Worm (Caenorhabditis elegans) whole organism, L4/young adult: ENCODE measurements around the gene clec-56.

Experiments used
- W03F9.2 ChIP-seq: fragments of 150-350 bp; optimal IDR thresholded peaks from 2 replicates; lab custom pipeline; 2014; ENCODE audit warnings: missing biosample characterization, missing genetic modification characterization
- dao-5 ChIP-seq: sonication (generic microtip); optimal IDR thresholded peaks from 2 replicates; lab custom pipeline; 2016; ENCODE audit warnings: missing genotype, missing genetic modification characterization, moderate library complexity, missing compliant biosample characterization
- him-1 ChIP-seq: sonication (generic microtip); optimal IDR thresholded peaks from 2 replicates; lab custom pipeline; 2016; ENCODE audit warnings: missing genotype, missing genetic modification reagents, missing genetic modification characterization, missing compliant biosample characterization

Gene clec-56

DNA sequence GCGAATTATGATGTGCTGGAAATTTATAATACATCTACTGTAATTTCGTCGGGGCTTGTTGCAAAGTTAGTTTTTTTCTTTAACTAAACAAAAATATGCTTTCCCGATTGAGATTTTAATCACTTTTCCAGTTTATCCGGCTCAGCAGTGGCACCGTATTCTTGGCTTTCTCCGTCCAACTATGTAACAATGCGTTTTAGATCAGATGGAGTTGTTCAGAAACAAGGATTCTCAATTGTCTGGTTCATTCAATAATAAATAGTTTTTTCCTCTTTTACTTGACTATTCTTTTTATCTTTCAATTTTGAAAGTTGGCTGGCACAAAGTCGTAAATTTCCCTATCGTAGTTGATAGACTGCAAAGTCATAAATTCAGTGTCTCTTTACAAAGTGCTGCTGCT, at the start of gene clec-56:
Gene clec-56 (plus strand): TSS at position 301 of the 400 bp plus-strand sequence.
- TF ChIP-seq W03F9.2 (no peak), dao-5 (tag; lab: Kevin White, UChicago) (no peak), him-1 (tag; lab: Kevin White, UChicago) (no peak)

- TF ChIP-seq him-1 (tag; lab: Kevin White, UChicago) (no peak), dao-5 (tag; lab: Kevin White, UChicago) (no peak), W03F9.2 (no peak)
These were observed 49.2 kb upstream of the clec-56 start, which contains the start of gene rrsr-1 for ce11 chrV:14424958-14425492. Gene rrsr-1, minus strand, starts transcription at chrV:14425008.

- no peak for TF ChIP-seq dao-5 (tag; lab: Kevin White, UChicago)
- no peak for TF ChIP-seq him-1 (tag; lab: Kevin White, UChicago)
These were observed 48.2 kb upstream of the clec-56 start for ce11 chrV:14426013-14426412.

- TF ChIP-seq him-1 (tag; lab: Kevin White, UChicago) (no peak), W03F9.2 (no peak), dao-5 (tag; lab: Kevin White, UChicago) (no peak)
These were observed 47.0 kb upstream of the clec-56 start for ce11 chrV:14427069-14427825.

- TF ChIP-seq him-1 (tag; lab: Kevin White, UChicago) (no peak), W03F9.2 (no peak), dao-5 (tag; lab: Kevin White, UChicago) (no peak)
These were observed 45.3 kb upstream of the clec-56 start, which contains the start of gene F23B12.1 for ce11 chrV:14428865-14429264. Gene F23B12.1, plus strand, starts transcription at chrV:14429165.

DNA sequence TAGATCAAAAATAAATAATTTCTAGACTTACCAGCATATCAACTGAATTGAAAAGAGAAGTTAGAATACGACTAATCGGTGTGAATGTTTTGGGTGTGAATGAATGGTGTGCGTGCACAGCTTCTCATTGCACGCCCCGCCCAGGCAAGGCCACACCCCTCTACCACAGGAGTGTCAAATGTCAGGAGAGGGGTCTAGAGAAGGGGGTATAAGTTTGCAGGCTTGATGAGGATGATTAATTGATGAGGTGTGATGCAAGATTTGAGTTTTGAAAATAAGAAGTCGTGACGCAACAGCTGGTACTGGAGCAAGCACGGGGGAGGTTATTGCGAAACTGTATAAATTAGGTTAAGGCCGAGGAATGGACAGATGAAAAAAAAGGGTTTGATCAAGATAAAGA, 41.9 kb upstream of the clec-56 start, which contains the start of gene egl-1:
Gene egl-1 (minus strand): TSS at position 101 of the 400 bp plus-strand sequence.
- TF ChIP-seq W03F9.2 (no peak), dao-5 (tag; lab: Kevin White, UChicago) (no peak)

DNA sequence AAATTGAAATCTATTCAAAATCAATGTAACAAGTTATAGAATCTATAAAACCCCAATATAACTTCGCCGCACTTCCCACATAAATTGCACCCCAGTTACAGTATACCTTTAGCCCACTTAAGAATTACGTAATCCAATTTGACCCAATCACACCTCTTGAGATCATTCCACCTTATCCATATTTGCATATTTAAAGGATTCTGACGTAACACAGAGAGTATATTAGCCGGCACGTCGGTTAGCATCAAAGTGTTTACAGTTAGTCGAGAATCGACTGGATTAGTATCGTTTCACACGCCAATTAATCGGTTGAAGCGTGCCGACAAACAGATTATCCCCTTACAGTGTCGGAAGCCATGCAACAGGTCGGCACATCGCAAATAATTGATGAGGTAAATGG, 40.6 kb upstream of the clec-56 start:
- TF ChIP-seq dao-5 (tag; lab: Kevin White, UChicago) (no peak), him-1 (tag; lab: Kevin White, UChicago) (no peak), W03F9.2 (no peak)

- TF ChIP-seq W03F9.2 (no peak), him-1 (tag; lab: Kevin White, UChicago) (no peak), dao-5 (tag; lab: Kevin White, UChicago) (no peak)
These were observed 38.0 kb upstream of the clec-56 start for ce11 chrV:14436195-14436594.

- TF ChIP-seq dao-5 (tag; lab: Kevin White, UChicago) (no peak), W03F9.2 (no peak), him-1 (tag; lab: Kevin White, UChicago) (no peak)
These were observed 36.8 kb upstream of the clec-56 start for ce11 chrV:14437355-14437754.

DNA sequence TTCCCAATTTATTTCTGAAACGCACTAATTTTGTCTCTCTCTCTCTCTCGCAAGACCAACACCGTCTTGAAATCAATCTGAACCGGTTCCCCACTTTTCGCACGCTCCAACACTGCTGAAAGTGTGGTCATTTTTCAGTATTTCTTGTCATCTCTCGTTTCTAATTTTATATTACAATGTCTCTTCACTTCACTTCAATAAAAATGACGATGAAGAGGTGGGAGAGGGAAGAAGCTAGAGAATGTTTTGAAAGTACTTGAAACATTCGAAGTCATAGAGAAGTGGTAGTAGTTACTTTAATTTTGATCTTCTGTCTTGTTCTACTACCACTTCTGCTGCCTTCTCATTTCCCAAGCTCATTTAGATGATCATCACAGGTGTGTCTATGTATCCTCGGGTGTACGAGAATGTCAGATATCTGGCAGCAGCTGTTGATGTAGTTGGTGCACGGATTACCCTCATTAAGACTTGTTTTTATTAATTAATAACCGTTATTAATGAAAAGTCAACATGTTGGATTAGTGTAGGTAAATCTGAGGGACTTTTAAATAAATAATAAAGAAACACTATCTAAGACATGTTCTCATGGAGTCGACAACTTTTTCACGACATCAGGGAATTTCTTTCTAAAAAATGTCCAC, 36.0 kb upstream of the clec-56 start:
- TF ChIP-seq him-1 (tag; lab: Kevin White, UChicago) = no peak
- no peak for TF ChIP-seq dao-5 (tag; lab: Kevin White, UChicago)
- no peak for TF ChIP-seq W03F9.2

- TF ChIP-seq dao-5 (tag; lab: Kevin White, UChicago) = no peak
- TF ChIP-seq him-1 (tag; lab: Kevin White, UChicago) = no peak
- no peak for TF ChIP-seq W03F9.2
These were observed 35.0 kb upstream of the clec-56 start for ce11 chrV:14439236-14439635.

DNA sequence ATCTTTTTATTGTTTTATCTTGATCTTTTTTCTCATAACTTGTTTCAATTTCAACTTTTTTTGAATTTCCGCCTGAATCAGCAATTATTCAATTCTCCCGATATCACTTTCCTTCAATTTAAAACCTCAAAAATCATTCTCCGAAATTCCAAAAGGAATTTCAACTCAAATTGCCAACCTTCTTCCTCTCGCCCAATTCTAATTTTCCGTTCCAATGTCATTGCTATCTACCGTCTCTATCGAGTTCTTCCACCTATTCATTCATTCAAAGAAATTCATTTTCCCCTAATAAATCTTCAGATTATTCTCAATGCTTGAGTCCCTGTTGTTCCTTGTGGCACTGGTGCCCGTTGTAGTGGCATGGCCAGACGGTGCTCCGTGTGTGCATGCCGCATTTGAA, 33.4 kb upstream of the clec-56 start, which contains the start of gene F23B12.4:
Gene F23B12.4 (plus strand): TSS at position 301 of the 400 bp plus-strand sequence.
- TF ChIP-seq W03F9.2 (no peak), him-1 (tag; lab: Kevin White, UChicago) (no peak), dao-5 (tag; lab: Kevin White, UChicago) (no peak)

DNA sequence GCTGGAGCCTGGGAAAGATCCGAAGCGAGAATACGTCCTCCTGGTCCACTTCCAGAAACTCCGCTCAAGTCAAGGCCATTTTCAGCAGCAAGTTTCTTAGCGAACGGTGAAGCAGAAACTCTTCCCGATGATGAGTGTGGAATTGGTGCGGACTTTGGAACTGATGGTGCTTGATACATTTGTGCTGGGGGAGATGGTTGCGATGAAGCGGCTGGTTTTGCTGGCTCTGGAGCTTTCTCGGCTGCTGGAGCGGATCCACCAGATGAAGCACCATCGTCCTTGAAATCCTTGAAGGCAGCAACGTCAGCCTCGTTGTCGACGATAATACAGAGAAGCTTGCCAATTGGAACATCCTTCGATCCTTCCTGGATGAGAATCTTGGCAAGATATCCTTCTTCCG, 27.7 kb upstream of the clec-56 start:
- TF ChIP-seq him-1 (tag; lab: Kevin White, UChicago) (no peak), W03F9.2 (no peak), dao-5 (tag; lab: Kevin White, UChicago) (no peak)

ce11 chrV:14447240-14447763, 26.9 kb upstream of the clec-56 start, which contains the start of the genes dlat-1 and fntb-1:
Gene dlat-1, minus strand, starts transcription at chrV:14447290.
Gene fntb-1, plus strand, starts transcription at chrV:14447651.
- TF ChIP-seq W03F9.2 = no peak
